Fruit fly (Drosophila melanogaster) whole organism, adult: Measurements from ENCODE around the gene CAH3.
A peak's percentile ranks its signal among the peaks of the same experiment; 100 is the strongest.

Source experiments
- CG11617 ChIP-seq: fragments of 200-800 bp; sonication (Bioruptor generic); optimal IDR thresholded peaks from 2 replicates; lab custom pipeline; 2017; ENCODE audit warnings: mild to moderate bottlenecking, missing biosample characterization, missing genetic modification reagents, missing genetic modification characterization
- CG12768 ChIP-seq: fragments of 200-800 bp; sonication (Bioruptor generic); optimal IDR thresholded peaks from 2 replicates; lab custom pipeline; 2017; ENCODE audit warnings: missing biosample characterization, missing genetic modification characterization, mild to moderate bottlenecking, moderate library complexity, missing genetic modification reagents
- CG14711 ChIP-seq: fragments of 200-800 bp; sonication (Bioruptor generic); optimal IDR thresholded peaks from 2 replicates; lab custom pipeline; 2018; ENCODE audit warnings: missing biosample characterization, mild to moderate bottlenecking, missing genetic modification characterization, moderate library complexity
- CG1620 ChIP-seq: fragments of 200-800 bp; sonication (Bioruptor generic); optimal IDR thresholded peaks from 2 replicates; lab custom pipeline; 2016; ENCODE audit warnings: missing biosample characterization, missing genetic modification characterization
- CG33017 ChIP-seq: fragments of 200-800 bp; sonication (Bioruptor generic); optimal IDR thresholded peaks from 2 replicates; lab custom pipeline; 2018; ENCODE audit warnings: missing biosample characterization, mild to moderate bottlenecking, missing genetic modification characterization, moderate library complexity
- CG5204 ChIP-seq: fragments of 200-800 bp; sonication (Bioruptor generic); optimal IDR thresholded peaks from 2 replicates; lab custom pipeline; 2016; ENCODE audit warnings: missing biosample characterization, missing genetic modification characterization
- CG7045 ChIP-seq: fragments of 200-800 bp; sonication (Bioruptor generic); optimal IDR thresholded peaks from 2 replicates; lab custom pipeline; 2017; ENCODE audit warnings: missing biosample characterization, mild to moderate bottlenecking, missing genetic modification characterization
- CG7101 ChIP-seq: fragments of 200-800 bp; sonication (Bioruptor generic); optimal IDR thresholded peaks from 2 replicates; lab custom pipeline; 2018; ENCODE audit warnings: missing biosample characterization, mild to moderate bottlenecking, missing genetic modification characterization, moderate library complexity
- Clk ChIP-seq: fragments of 200-800 bp; sonication (Bioruptor generic); optimal IDR thresholded peaks from 2 replicates; lab custom pipeline; 2017; ENCODE audit warnings: missing biosample characterization, missing genetic modification characterization
- Crg-1 ChIP-seq: fragments of 200-800 bp; sonication (Bioruptor generic); optimal IDR thresholded peaks from 2 replicates; lab custom pipeline; 2016; ENCODE audit warnings: missing biosample characterization, missing genetic modification characterization
- Hr96 ChIP-seq: fragments of 200-800 bp; sonication (Bioruptor generic); optimal IDR thresholded peaks from 2 replicates; lab custom pipeline; 2016; ENCODE audit warnings: missing biosample characterization, missing genetic modification characterization
- Mnt ChIP-seq: fragments of 200-800 bp; sonication (Bioruptor generic); optimal IDR thresholded peaks from 2 replicates; lab custom pipeline; 2016; ENCODE audit warnings: missing biosample characterization, mild to moderate bottlenecking, missing genetic modification characterization
- bab1 ChIP-seq: fragments of 200-800 bp; sonication (Bioruptor generic); optimal IDR thresholded peaks from 3 replicates; lab custom pipeline; 2019; ENCODE audit warnings: missing biosample characterization, mild to moderate bottlenecking, missing genetic modification characterization, moderate library complexity
- cic ChIP-seq: fragments of 200-800 bp; sonication (Bioruptor generic); optimal IDR thresholded peaks from 2 replicates; lab custom pipeline; 2017; ENCODE audit warnings: missing biosample characterization, mild to moderate bottlenecking, missing genetic modification characterization, moderate library complexity
- cnc ChIP-seq, 2 experiments: fragments of >200 bp; optimal IDR thresholded peaks; 2 replicates each; lab custom pipeline; 2017
- kay ChIP-seq: fragments of 200-800 bp; sonication (Bioruptor generic); peaks from one replicate; lab custom pipeline; 2016; ENCODE audit warnings: missing biosample characterization, missing genetic modification characterization, borderline replicate concordance
- ovo ChIP-seq: fragments of 200-800 bp; sonication (Bioruptor generic); optimal IDR thresholded peaks from 2 replicates; lab custom pipeline; 2016; ENCODE audit warnings: missing biosample characterization, missing genetic modification characterization
- pad ChIP-seq: fragments of 200-800 bp; sonication (Bioruptor generic); optimal IDR thresholded peaks from 3 replicates; lab custom pipeline; 2017; ENCODE audit warnings: missing biosample characterization, missing genetic modification characterization, mild to moderate bottlenecking, moderate library complexity, missing genetic modification reagents
- tj ChIP-seq: fragments of 200-800 bp; sonication (Bioruptor generic); optimal IDR thresholded peaks from 3 replicates; lab custom pipeline; 2017; ENCODE audit warnings: missing biosample characterization, mild to moderate bottlenecking, missing genetic modification characterization, moderate library complexity
- toe ChIP-seq: fragments of 200-800 bp; sonication (Bioruptor generic); optimal IDR thresholded peaks from 2 replicates; lab custom pipeline; 2016; ENCODE audit warnings: missing biosample characterization, missing genetic modification characterization

The CAH3 gene

DNA sequence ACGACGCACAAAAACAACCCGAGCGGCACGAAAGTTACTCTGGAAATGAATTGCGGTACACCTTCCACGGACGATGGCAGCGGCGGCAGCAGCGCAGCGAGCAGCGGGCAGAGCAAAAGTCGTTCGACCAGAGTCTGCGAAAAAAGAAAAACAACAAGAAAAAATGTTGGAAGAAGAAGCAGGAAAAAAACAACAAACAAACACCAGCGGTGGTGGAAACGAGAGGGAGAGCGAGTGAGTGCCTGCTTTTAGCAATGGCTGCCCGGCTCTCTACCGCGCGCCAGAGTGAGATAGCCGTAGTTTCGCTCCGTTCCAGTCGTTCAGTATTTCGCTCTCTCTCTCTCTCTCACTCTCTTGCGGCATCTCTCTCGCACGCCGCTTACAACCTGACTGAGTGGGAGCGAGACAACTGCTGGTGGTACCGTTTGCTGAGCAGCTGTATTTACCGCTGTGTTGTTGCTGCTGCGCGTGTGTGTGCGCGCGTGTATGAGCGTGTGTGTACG lies 30.4 kb upstream of the CAH3 start, which contains the start of gene oc:
oc (minus strand) TSS at position 51 of the 503 bp plus-strand sequence.
- TF ChIP-seq CG7045 (GFP tag; lab: Kevin White, UChicago) = no peak
- TF ChIP-seq cnc (optimal IDR thresholded peaks at IDR 0.05; lab: Kevin White, UChicago) = no peak
- TF ChIP-seq CG11617 (GFP tag; lab: Kevin White, UChicago) = no peak
- no peak for TF ChIP-seq CG7101
- no peak for TF ChIP-seq CG33017
- no peak for TF ChIP-seq Mnt (GFP tag; lab: Kevin White, UChicago)
- TF ChIP-seq toe (GFP tag; lab: Kevin White, UChicago) = no peak
- no peak for TF ChIP-seq Clk
- TF ChIP-seq bab1 (GFP tag; lab: Kevin White, UChicago) = no peak
- no peak for TF ChIP-seq cic (GFP tag; lab: Kevin White, UChicago)
- TF ChIP-seq CG14711 (tag; lab: Kevin White, UChicago) = no peak
- TF ChIP-seq CG12768 = no peak
- peak; percentile 15 for TF ChIP-seq Hr96 (GFP tag; lab: Kevin White, UChicago)
- TF ChIP-seq pad (GFP tag; lab: Kevin White, UChicago) = peak; percentile 73
- peak; percentile 20 for TF ChIP-seq CG1620 (GFP tag; lab: Kevin White, UChicago)
- no peak for TF ChIP-seq CG5204
- no peak for TF ChIP-seq kay (GFP tag; lab: Kevin White, UChicago)
- TF ChIP-seq ovo (GFP tag; lab: Kevin White, UChicago) = peak; percentile 80
- TF ChIP-seq Crg-1 (GFP tag; lab: Kevin White, UChicago) = no peak
- peak; percentile 53 for TF ChIP-seq tj (GFP tag; lab: Kevin White, UChicago)

DNA sequence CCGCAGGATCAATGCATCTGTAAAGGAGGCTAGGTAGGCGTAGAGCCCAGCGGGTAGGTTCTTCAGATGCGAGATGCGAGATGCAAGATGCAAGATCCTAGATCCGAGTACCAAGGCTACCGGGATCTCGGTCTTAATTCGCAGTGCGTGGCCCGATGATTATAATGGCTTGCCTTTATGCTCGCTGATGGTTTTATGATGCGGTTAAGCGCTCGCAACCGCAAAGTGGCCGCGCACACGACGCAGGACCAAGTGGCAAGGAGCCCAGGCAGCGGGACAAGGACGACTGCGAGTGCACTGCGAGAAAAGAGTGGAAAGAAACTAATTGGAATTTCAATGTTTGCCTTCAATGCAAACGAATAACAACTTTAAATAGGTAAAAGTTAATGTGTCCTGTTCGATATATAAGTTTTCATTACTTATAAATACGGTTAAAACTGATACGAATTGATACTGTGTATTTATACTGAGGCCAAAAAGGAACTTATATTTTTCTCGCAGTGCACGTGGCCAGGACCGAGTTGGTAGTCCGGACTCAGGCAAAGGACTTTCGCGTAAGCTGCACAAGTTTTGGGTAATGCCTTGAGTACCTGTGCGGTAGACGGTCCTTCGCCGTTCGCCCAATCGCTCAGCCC lies 27.0 kb upstream of the CAH3 start:
- TF ChIP-seq CG7045 (GFP tag; lab: Kevin White, UChicago) (no peak), pad (GFP tag; lab: Kevin White, UChicago) (no peak), Mnt (GFP tag; lab: Kevin White, UChicago) (no peak), tj (GFP tag; lab: Kevin White, UChicago) (no peak), cnc (optimal IDR thresholded peaks at IDR 0.05; lab: Kevin White, UChicago) (no peak), CG5204 (no peak), bab1 (GFP tag; lab: Kevin White, UChicago) (no peak), CG11617 (GFP tag; lab: Kevin White, UChicago) (no peak), Crg-1 (GFP tag; lab: Kevin White, UChicago) (no peak), toe (GFP tag; lab: Kevin White, UChicago) (no peak), CG12768 (no peak), ovo (GFP tag; lab: Kevin White, UChicago) (no peak)

DNA sequence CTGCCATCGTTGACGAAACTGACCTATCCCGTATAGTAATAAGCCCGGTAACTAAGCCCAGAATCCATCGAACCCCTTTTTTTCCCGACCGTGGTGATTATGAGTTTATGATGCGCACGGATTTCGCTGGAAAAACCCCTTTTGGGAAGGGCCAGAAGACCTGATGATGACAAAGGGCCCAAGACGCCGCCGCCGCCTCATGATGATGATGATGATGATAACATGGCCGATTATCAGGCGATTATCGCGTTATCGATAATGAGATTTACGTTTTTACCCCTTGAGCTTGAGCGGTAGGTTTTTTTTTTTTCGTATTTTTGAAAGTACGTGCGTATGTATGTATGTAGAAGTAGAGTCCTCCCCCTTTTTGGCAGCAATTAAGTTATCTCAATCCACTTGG lies 25.8 kb upstream of the CAH3 start:
- no peak for TF ChIP-seq CG1620 (GFP tag; lab: Kevin White, UChicago)
- no peak for TF ChIP-seq CG7101
- TF ChIP-seq cnc (optimal IDR thresholded peaks at IDR 0.05; lab: Kevin White, UChicago) = no peak
- TF ChIP-seq Mnt (GFP tag; lab: Kevin White, UChicago) = no peak
- TF ChIP-seq cic (GFP tag; lab: Kevin White, UChicago) = no peak
- no peak for TF ChIP-seq bab1 (GFP tag; lab: Kevin White, UChicago)
- TF ChIP-seq CG5204 = no peak
- TF ChIP-seq CG11617 (GFP tag; lab: Kevin White, UChicago) = no peak
- no peak for TF ChIP-seq pad (GFP tag; lab: Kevin White, UChicago)
- no peak for TF ChIP-seq kay (GFP tag; lab: Kevin White, UChicago)
- no peak for TF ChIP-seq Hr96 (GFP tag; lab: Kevin White, UChicago)
- no peak for TF ChIP-seq ovo (GFP tag; lab: Kevin White, UChicago)
- TF ChIP-seq Clk = no peak
- no peak for TF ChIP-seq Crg-1 (GFP tag; lab: Kevin White, UChicago)
- TF ChIP-seq tj (GFP tag; lab: Kevin White, UChicago) = no peak

DNA sequence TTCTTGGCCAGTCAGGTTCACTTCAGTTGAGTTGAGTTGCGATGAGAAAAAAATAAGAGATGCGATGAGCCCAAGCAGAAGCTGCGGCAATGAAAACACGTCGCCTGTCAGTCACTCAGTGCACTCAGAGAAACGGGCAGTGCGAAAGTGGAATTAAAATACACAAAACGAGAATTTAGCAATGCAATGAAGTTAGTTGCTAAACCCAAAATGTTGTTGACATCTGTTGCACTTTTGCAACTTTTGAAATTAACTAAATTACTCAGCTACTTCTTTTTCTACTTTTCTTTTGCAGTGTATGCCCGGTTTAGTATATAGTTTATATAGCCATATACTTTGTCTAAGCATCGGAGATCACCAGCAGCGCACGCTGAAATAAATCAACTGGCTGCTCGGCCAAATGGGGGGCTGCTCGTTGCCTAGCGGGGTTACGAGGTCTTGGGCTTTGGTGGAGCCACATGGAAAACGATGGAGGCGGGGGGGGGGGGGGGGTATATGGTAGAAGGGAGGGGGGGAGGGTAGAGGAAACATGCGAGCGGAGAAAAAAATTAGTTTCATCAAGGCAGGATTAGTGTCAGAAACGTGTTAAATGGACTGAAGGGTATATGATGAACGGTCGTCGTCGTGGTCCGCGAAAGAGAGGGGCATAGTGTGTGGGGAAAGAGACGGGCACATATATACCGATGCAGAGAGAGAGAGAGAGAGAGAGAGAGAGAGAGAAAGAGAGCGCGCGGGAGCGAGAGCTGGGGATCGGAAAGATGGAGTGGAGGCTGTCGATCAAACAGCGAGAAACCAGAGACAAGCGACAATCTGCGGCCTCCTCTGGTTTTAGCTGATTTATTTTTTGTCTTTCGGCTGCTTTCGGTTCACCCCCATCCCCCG lies 24.3 kb upstream of the CAH3 start:
- no peak for TF ChIP-seq CG7045 (GFP tag; lab: Kevin White, UChicago)
- no peak for TF ChIP-seq Crg-1 (GFP tag; lab: Kevin White, UChicago)
- no peak for TF ChIP-seq CG33017
- no peak for TF ChIP-seq Mnt (GFP tag; lab: Kevin White, UChicago)
- TF ChIP-seq cnc (optimal IDR thresholded peaks at IDR 0.05; lab: Kevin White, UChicago) = no peak
- TF ChIP-seq kay (GFP tag; lab: Kevin White, UChicago) = no peak
- no peak for TF ChIP-seq CG12768
- no peak for TF ChIP-seq Hr96 (GFP tag; lab: Kevin White, UChicago)
- no peak for TF ChIP-seq ovo (GFP tag; lab: Kevin White, UChicago)
- TF ChIP-seq CG1620 (GFP tag; lab: Kevin White, UChicago) = no peak
- TF ChIP-seq cic (GFP tag; lab: Kevin White, UChicago) = no peak
- no peak for TF ChIP-seq CG7101
- no peak for TF ChIP-seq CG14711 (tag; lab: Kevin White, UChicago)
- TF ChIP-seq Clk = no peak
- TF ChIP-seq CG5204 = no peak
- TF ChIP-seq tj (GFP tag; lab: Kevin White, UChicago) = no peak

DNA sequence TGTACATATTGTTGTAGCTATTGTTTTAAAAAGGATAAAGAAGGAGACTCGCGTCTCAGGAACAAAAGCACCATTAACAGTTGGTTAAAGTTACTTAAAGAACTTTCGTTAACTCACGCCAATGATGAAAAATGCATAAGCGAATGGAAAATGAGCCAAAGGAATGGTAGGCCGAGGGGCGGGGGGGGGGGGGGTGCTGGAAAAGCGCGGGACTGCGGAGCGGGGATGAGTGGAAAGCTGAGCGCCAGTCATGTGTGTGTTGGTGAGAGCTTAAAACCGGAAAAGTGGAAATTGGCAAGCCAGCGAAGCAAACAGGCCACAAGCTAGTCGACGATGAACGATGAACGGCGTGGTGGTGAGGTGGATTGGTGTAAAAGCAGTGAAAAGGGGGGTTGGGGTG lies 23.0 kb upstream of the CAH3 start:
- no peak for TF ChIP-seq CG14711 (tag; lab: Kevin White, UChicago)
- no peak for TF ChIP-seq kay (GFP tag; lab: Kevin White, UChicago)
- TF ChIP-seq tj (GFP tag; lab: Kevin White, UChicago) = no peak
- TF ChIP-seq CG11617 (GFP tag; lab: Kevin White, UChicago) = no peak
- no peak for TF ChIP-seq CG7045 (GFP tag; lab: Kevin White, UChicago)
- no peak for TF ChIP-seq CG1620 (GFP tag; lab: Kevin White, UChicago)
